Fruit fly (Drosophila melanogaster): ENCODE data around the gene HDAC3.

DNA sequence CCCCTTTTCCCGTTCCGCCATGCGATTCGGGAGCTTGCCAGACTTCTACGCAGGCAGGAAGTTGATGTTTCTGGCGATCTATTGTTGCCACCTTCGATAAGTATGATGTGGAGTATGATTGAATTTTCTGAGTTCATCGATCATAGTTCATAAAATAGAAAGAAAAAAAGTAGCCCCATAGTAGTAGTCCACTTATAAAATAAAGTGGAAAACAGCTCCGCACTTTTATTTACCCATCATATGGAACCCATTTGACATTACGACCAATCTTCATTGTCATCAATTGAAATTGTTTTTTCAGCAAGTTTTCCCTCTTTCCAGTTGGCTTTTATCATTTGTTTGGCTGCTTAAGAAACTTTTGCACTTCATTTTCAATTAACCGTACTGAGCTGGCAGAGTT lies 47.2 kb downstream of the HDAC3 start, which contains the start of gene CG12147:
- no peak for TF ChIP-seq psq (optimal IDR thresholded peaks at IDR 0.05)
- TF ChIP-seq ttk (optimal IDR thresholded peaks at IDR 0.05) = no peak
- TF ChIP-seq Myc (optimal IDR thresholded peaks at IDR 0.05) = no peak
- TF ChIP-seq h (optimal IDR thresholded peaks at IDR 0.05) = no peak
- no peak for TF ChIP-seq insv (optimal IDR thresholded peaks at IDR 0.05)
- no peak for TF ChIP-seq Sin3A (optimal IDR thresholded peaks at IDR 0.05)

Measured in Kc167 (cell line).